Fruit fly (Drosophila melanogaster) whole organism: ENCODE results near the gene CG9519.

Experiments used
- CG8478 ChIP-seq: fragments of >200 bp; optimal IDR thresholded peaks from 2 replicates; lab custom pipeline; 2018; ENCODE audit warnings: inconsistent platforms
- Dll ChIP-seq: fragments of >200 bp; optimal IDR thresholded peaks from 2 replicates; lab custom pipeline; 2017
- EcR ChIP-seq, 2 experiments: fragments of >200 bp; optimal IDR thresholded peaks; 2 replicates each; lab custom pipeline; 2017; ENCODE audit warnings: missing biosample characterization in 2 of 2, missing genetic modification characterization in 2 of 2, missing genetic modification reagents in 2 of 2
- pan ChIP-seq: fragments of >200 bp; optimal IDR thresholded peaks from 2 replicates; lab custom pipeline; 2017
- psq ChIP-seq: fragments of >200 bp; optimal IDR thresholded peaks from 2 replicates; lab custom pipeline; 2017
- usp ChIP-seq: fragments of >200 bp; optimal IDR thresholded peaks from 2 replicates; lab custom pipeline; 2017; ENCODE audit warnings: missing biosample characterization, missing genetic modification characterization, mixed read lengths

Gene CG9519

dm6 chrX:14840417-14840872 lies 15.7 kb downstream of the CG9519 start:
- no peak for TF ChIP-seq psq (lab: Kevin White, UChicago)
- no peak for TF ChIP-seq pan (lab: Kevin White, UChicago)
- no peak for TF ChIP-seq EcR (GFP tag; optimal IDR thresholded peaks at IDR 0.05; lab: Kevin White, UChicago)
- TF ChIP-seq CG8478 (lab: Kevin White, UChicago): no peak
- no peak for TF ChIP-seq usp (GFP tag; lab: Kevin White, UChicago)

dm6 chrX:14839739-14840347 lies 16.3 kb downstream of the CG9519 start:
- TF ChIP-seq CG8478 (lab: Kevin White, UChicago): no peak
- TF ChIP-seq psq (lab: Kevin White, UChicago): no peak
- no peak for TF ChIP-seq EcR (GFP tag; optimal IDR thresholded peaks at IDR 0.05; lab: Kevin White, UChicago)
- no peak for TF ChIP-seq usp (GFP tag; lab: Kevin White, UChicago)
- no peak for TF ChIP-seq Dll
- no peak for TF ChIP-seq pan (lab: Kevin White, UChicago)

- no peak for TF ChIP-seq usp (GFP tag; lab: Kevin White, UChicago)
- no peak for TF ChIP-seq EcR (GFP tag; optimal IDR thresholded peaks at IDR 0.05; lab: Kevin White, UChicago)
- TF ChIP-seq Dll: no peak
- TF ChIP-seq CG8478 (lab: Kevin White, UChicago): no peak
- TF ChIP-seq psq (lab: Kevin White, UChicago): no peak
- no peak for TF ChIP-seq pan (lab: Kevin White, UChicago)
These were observed 17.1 kb downstream of the CG9519 start, which contains the start of the genes CG32590 and Flo2 for dm6 chrX:14839047-14839446. Gene CG32590, minus strand, starts transcription at chrX:14839106. Gene Flo2, plus strand, starts transcription at chrX:14839376.

- TF ChIP-seq pan (lab: Kevin White, UChicago) (no peak), psq (lab: Kevin White, UChicago) (no peak), EcR (GFP tag; optimal IDR thresholded peaks at IDR 0.05; lab: Kevin White, UChicago) (no peak), usp (GFP tag; lab: Kevin White, UChicago) (no peak), CG8478 (lab: Kevin White, UChicago) (no peak), Dll (no peak)
These were observed 18.2 kb downstream of the CG9519 start, which contains the start of gene Grx5 for dm6 chrX:14837983-14838382. Gene Grx5, minus strand, starts transcription at chrX:14838198.

- TF ChIP-seq EcR (GFP tag; optimal IDR thresholded peaks at IDR 0.05; lab: Kevin White, UChicago): no peak
- TF ChIP-seq CG8478 (lab: Kevin White, UChicago): no peak
- no peak for TF ChIP-seq usp (GFP tag; lab: Kevin White, UChicago)
- no peak for TF ChIP-seq psq (lab: Kevin White, UChicago)
- no peak for TF ChIP-seq Dll
- TF ChIP-seq pan (lab: Kevin White, UChicago): no peak
These were observed 19.7 kb downstream of the CG9519 start, which contains the start of gene CG14410 for dm6 chrX:14836425-14836824. Gene CG14410, plus strand, starts transcription at chrX:14836725.

dm6 chrX:14832562-14833303 lies 23.4 kb downstream of the CG9519 start, which contains the start of gene CG14411:
Gene CG14411, plus strand, starts transcription at chrX:14832647.
- no peak for TF ChIP-seq usp (GFP tag; lab: Kevin White, UChicago)
- no peak for TF ChIP-seq pan (lab: Kevin White, UChicago)
- no peak for TF ChIP-seq psq (lab: Kevin White, UChicago)
- no peak for TF ChIP-seq EcR (GFP tag; optimal IDR thresholded peaks at IDR 0.05; lab: Kevin White, UChicago)
- TF ChIP-seq Dll: no peak
- TF ChIP-seq CG8478 (lab: Kevin White, UChicago): no peak

- TF ChIP-seq psq (lab: Kevin White, UChicago): no peak
- no peak for TF ChIP-seq EcR (GFP tag; optimal IDR thresholded peaks at IDR 0.05; lab: Kevin White, UChicago)
- TF ChIP-seq CG8478 (lab: Kevin White, UChicago): no peak
- TF ChIP-seq pan (lab: Kevin White, UChicago): no peak
These were observed 24.2 kb downstream of the CG9519 start, which contains the start of gene CG14408 for dm6 chrX:14831713-14832561. Gene CG14408, minus strand, starts transcription at chrX:14832033.

- TF ChIP-seq Dll: no peak
- TF ChIP-seq CG8478 (lab: Kevin White, UChicago): no peak
- no peak for TF ChIP-seq psq (lab: Kevin White, UChicago)
- no peak for TF ChIP-seq pan (lab: Kevin White, UChicago)
- TF ChIP-seq EcR (GFP tag; optimal IDR thresholded peaks at IDR 0.05; lab: Kevin White, UChicago): no peak
- TF ChIP-seq usp (GFP tag; lab: Kevin White, UChicago): no peak
These were observed 28.5 kb downstream of the CG9519 start for dm6 chrX:14827643-14828042.

- TF ChIP-seq EcR (GFP tag; optimal IDR thresholded peaks at IDR 0.05; lab: Kevin White, UChicago): no peak
- no peak for TF ChIP-seq pan (lab: Kevin White, UChicago)
- no peak for TF ChIP-seq usp (GFP tag; lab: Kevin White, UChicago)
- no peak for TF ChIP-seq psq (lab: Kevin White, UChicago)
- TF ChIP-seq Dll: no peak
- TF ChIP-seq CG8478 (lab: Kevin White, UChicago): no peak
These were observed 30.1 kb downstream of the CG9519 start, which contains the start of gene rut for dm6 chrX:14825922-14826617. Gene rut, minus strand, starts transcription at chrX:14826073.

- TF ChIP-seq CG8478 (lab: Kevin White, UChicago): no peak
- no peak for TF ChIP-seq pan (lab: Kevin White, UChicago)
- no peak for TF ChIP-seq EcR (GFP tag; optimal IDR thresholded peaks at IDR 0.05; lab: Kevin White, UChicago)
- no peak for TF ChIP-seq Dll
- no peak for TF ChIP-seq psq (lab: Kevin White, UChicago)
- TF ChIP-seq usp (GFP tag; lab: Kevin White, UChicago): no peak
These were observed 30.7 kb downstream of the CG9519 start for dm6 chrX:14825470-14825787.
